Fruit fly (Drosophila melanogaster) whole organism, embryonic: Measurements from ENCODE around the gene CG13984.

Experiments
- Antp ChIP-seq: fragments of 200-800 bp; sonication (Bioruptor generic); optimal IDR thresholded peaks from 3 replicates; lab custom pipeline; 2016; ENCODE audit warnings: missing biosample characterization, missing genetic modification characterization
- CG10209 ChIP-seq: fragments of 200-800 bp; sonication (Bioruptor generic); optimal IDR thresholded peaks from 3 replicates; lab custom pipeline; 2017; ENCODE audit warnings: missing biosample characterization, mild to moderate bottlenecking, missing genetic modification characterization, missing genetic modification reagents
- CG10267 ChIP-seq: fragments of 200-800 bp; sonication (Bioruptor generic); optimal IDR thresholded peaks from 2 replicates; lab custom pipeline; 2018; ENCODE audit warnings: missing biosample characterization, mild to moderate bottlenecking, missing genetic modification characterization, moderate library complexity
- CG10979 ChIP-seq: fragments of 200-800 bp; sonication (Bioruptor generic); optimal IDR thresholded peaks from 2 replicates; lab custom pipeline; 2018; ENCODE audit warnings: missing biosample characterization, mild to moderate bottlenecking, missing genetic modification characterization, moderate library complexity
- CG12391 ChIP-seq: fragments of 200-800 bp; sonication (Bioruptor generic); optimal IDR thresholded peaks from 3 replicates; lab custom pipeline; 2018; ENCODE audit warnings: missing biosample characterization, mild to moderate bottlenecking, missing genetic modification characterization, moderate library complexity
- CG1529 ChIP-seq: fragments of 200-800 bp; sonication (Bioruptor generic); optimal IDR thresholded peaks from 3 replicates; lab custom pipeline; 2018; ENCODE audit warnings: missing biosample characterization, missing genetic modification characterization
- CG1647 ChIP-seq: fragments of 200-800 bp; sonication (Bioruptor generic); optimal IDR thresholded peaks from 3 replicates; lab custom pipeline; 2016; ENCODE audit warnings: missing biosample characterization, missing genetic modification characterization
- CG18262 ChIP-seq: fragments of 200-800 bp; optimal IDR thresholded peaks from 3 replicates; lab custom pipeline; 2019; ENCODE audit warnings: missing biosample characterization, mild to moderate bottlenecking, missing genetic modification characterization, moderate library complexity
- CG18764 ChIP-seq: fragments of 200-800 bp; sonication (Bioruptor generic); optimal IDR thresholded peaks from 3 replicates; lab custom pipeline; 2016; ENCODE audit warnings: missing biosample characterization, missing genetic modification characterization
- CG30431 ChIP-seq: fragments of 200-800 bp; sonication (Bioruptor generic); optimal IDR thresholded peaks from 2 replicates; lab custom pipeline; 2017; ENCODE audit warnings: missing biosample characterization, missing genetic modification characterization
- CG31441 ChIP-seq: fragments of 200-800 bp; sonication (Bioruptor generic); IDR thresholded peaks from 2 replicates; pipeline ENCODE4 v1.3.6; 2022; ENCODE audit warnings: missing biosample characterization, missing genetic modification characterization
- CG32532 ChIP-seq: fragments of 200-800 bp; sonication (Bioruptor generic); IDR thresholded peaks from 2 replicates; pipeline ENCODE4 v1.3.6; 2022; ENCODE audit warnings: missing biosample characterization, missing genetic modification characterization
- CG3726 ChIP-seq: fragments of 200-800 bp; sonication (Bioruptor generic); IDR thresholded peaks from 3 replicates; pipeline ENCODE4, ENCODE4 v1.3.6; 2022; ENCODE audit warnings: missing biosample characterization, missing genetic modification characterization
- CG3995 ChIP-seq: fragments of 200-800 bp; sonication (Bioruptor generic); optimal IDR thresholded peaks from 3 replicates; lab custom pipeline; 2016; ENCODE audit warnings: missing biosample characterization, missing genetic modification characterization
- CG4360 ChIP-seq: fragments of 200-800 bp; sonication (Bioruptor generic); IDR thresholded peaks from 2 replicates; pipeline ENCODE4 v1.3.6; 2022; ENCODE audit warnings: missing biosample characterization, missing genetic modification characterization
- CG6254 ChIP-seq: fragments of 200-800 bp; sonication (Bioruptor generic); optimal IDR thresholded peaks from 3 replicates; lab custom pipeline; 2017; ENCODE audit warnings: mild to moderate bottlenecking, missing biosample characterization, missing genetic modification reagents, missing genetic modification characterization
- CG6813 ChIP-seq: fragments of 200-800 bp; sonication (Bioruptor generic); optimal IDR thresholded peaks from 2 replicates; lab custom pipeline; 2017; ENCODE audit warnings: missing biosample characterization, missing genetic modification characterization, mild to moderate bottlenecking, moderate library complexity, missing genetic modification reagents
- CG8290 ChIP-seq, 3 experiments: fragments of 200-800 bp; sonication (Bioruptor generic); optimal IDR thresholded peaks; 2 replicates each; lab custom pipeline; 2016 to 2019; ENCODE audit warnings: missing biosample characterization in 3 of 3, missing genetic modification characterization in 3 of 3, mild to moderate bottlenecking in 2 of 3, moderate library complexity in 1 of 3
- CG9437 ChIP-seq: fragments of 200-800 bp; sonication (Bioruptor generic); optimal IDR thresholded peaks from 2 replicates; lab custom pipeline; 2018; ENCODE audit warnings: missing biosample characterization, mild to moderate bottlenecking, missing genetic modification characterization
- Chrac-16 ChIP-seq: fragments of 200-800 bp; sonication (Bioruptor generic); optimal IDR thresholded peaks from 3 replicates; lab custom pipeline; 2016; ENCODE audit warnings: missing biosample characterization, missing genetic modification characterization
- Dll ChIP-seq: fragments of 200-800 bp; sonication (Bioruptor generic); IDR thresholded peaks from 4 replicates; pipeline ENCODE4 v1.3.6; 2022; ENCODE audit warnings: missing biosample characterization, missing genetic modification characterization; ENCODE audit not compliant: partially characterized antibody
- Ets65A ChIP-seq: fragments of 200-800 bp; sonication (Bioruptor generic); peaks from one replicate; lab custom pipeline; 2016; ENCODE audit warnings: missing biosample characterization, missing genetic modification characterization
- Fer2 ChIP-seq: fragments of 200-800 bp; sonication (Bioruptor generic); optimal IDR thresholded peaks from 2 replicates; lab custom pipeline; 2018; ENCODE audit warnings: missing biosample characterization, mild to moderate bottlenecking, missing genetic modification characterization, moderate library complexity
- Nf-YB ChIP-seq: fragments of 200-800 bp; sonication (Bioruptor generic); optimal IDR thresholded peaks from 3 replicates; lab custom pipeline; 2019; ENCODE audit warnings: missing biosample characterization, mild to moderate bottlenecking, missing genetic modification characterization, moderate library complexity
- PHDP ChIP-seq: fragments of 200-800 bp; sonication (Bioruptor generic); optimal IDR thresholded peaks from 3 replicates; lab custom pipeline; 2018; ENCODE audit warnings: missing biosample characterization, mild to moderate bottlenecking, missing genetic modification characterization, moderate library complexity
- bcd ChIP-seq: fragments of 200-800 bp; sonication (Bioruptor generic); optimal IDR thresholded peaks from 2 replicates; lab custom pipeline; 2017; ENCODE audit warnings: missing biosample characterization, mild to moderate bottlenecking, missing genetic modification characterization
- caup ChIP-seq: fragments of 200-800 bp; sonication (Bioruptor generic); optimal IDR thresholded peaks from 3 replicates; lab custom pipeline; 2017; ENCODE audit warnings: missing biosample characterization, mild to moderate bottlenecking, missing genetic modification characterization, moderate library complexity; ENCODE audit not compliant: severe bottlenecking
- crc ChIP-seq: fragments of 200-800 bp; sonication (Bioruptor generic); optimal IDR thresholded peaks from 2 replicates; lab custom pipeline; 2016; ENCODE audit warnings: missing biosample characterization, missing genetic modification characterization
- dysf ChIP-seq: fragments of 200-800 bp; sonication (Bioruptor generic); IDR thresholded peaks from 3 replicates; pipeline ENCODE4 v1.3.6; 2022; ENCODE audit warnings: missing biosample characterization, missing genetic modification characterization
- fd102C ChIP-seq: fragments of 200-800 bp; sonication (Bioruptor generic); optimal IDR thresholded peaks from 2 replicates; lab custom pipeline; 2018; ENCODE audit warnings: missing biosample characterization, mild to moderate bottlenecking, missing genetic modification characterization, moderate library complexity
- fd96Cb ChIP-seq: fragments of 200-800 bp; sonication (Bioruptor generic); optimal IDR thresholded peaks from 2 replicates; lab custom pipeline; 2018; ENCODE audit warnings: missing biosample characterization, mild to moderate bottlenecking, missing genetic modification characterization, moderate library complexity
- gsb-n ChIP-seq: fragments of 200-800 bp; sonication (Bioruptor generic); optimal IDR thresholded peaks from 3 replicates; lab custom pipeline; 2018; ENCODE audit warnings: missing biosample characterization, mild to moderate bottlenecking, missing genetic modification characterization
- hkb ChIP-seq, 2 experiments: fragments of 200-800 bp in 1 of 2; fragments of >200 bp in 1 of 2; sonication (Bioruptor generic) in 1 of 2; IDR thresholded peaks in 1 of 2; optimal IDR thresholded peaks in 1 of 2; 2 replicates each; pipeline versions ENCODE4 v1.3.6 to Lab custom; 2017 to 2022; ENCODE audit warnings: missing biosample characterization in 1 of 2, missing genetic modification characterization in 1 of 2
- inv ChIP-seq: fragments of 200-800 bp; sonication (Bioruptor generic); IDR thresholded peaks from 2 replicates; pipeline ENCODE4 v1.3.6; 2022; ENCODE audit warnings: missing biosample characterization, missing genetic modification characterization; ENCODE audit not compliant: partially characterized antibody
- ken ChIP-seq: fragments of 200-800 bp; sonication (Bioruptor generic); IDR thresholded peaks from 3 replicates; pipeline ENCODE4 v1.3.6; 2022; ENCODE audit warnings: missing biosample characterization, missing genetic modification characterization
- knrl ChIP-seq: fragments of 200-800 bp; sonication (Bioruptor generic); IDR thresholded peaks from 3 replicates; pipeline ENCODE4 v1.3.6; 2022; ENCODE audit warnings: missing biosample characterization, missing genetic modification characterization; ENCODE audit not compliant: partially characterized antibody
- nerfin-2 ChIP-seq: fragments of 200-800 bp; sonication (Bioruptor generic); IDR thresholded peaks from 2 replicates; pipeline ENCODE4 v1.3.6; 2022; ENCODE audit warnings: missing biosample characterization, missing genetic modification characterization; ENCODE audit not compliant: partially characterized antibody
- pan ChIP-seq, 4 experiments: fragments of >200 bp in 3 of 4; fragments of 200-800 bp in 1 of 4; sonication (Bioruptor generic) in 1 of 4; optimal IDR thresholded peaks in 3 of 4; IDR thresholded peaks in 1 of 4; 2 replicates each; pipeline versions ENCODE4 v1.3.6 to Lab custom; 2017 to 2022; ENCODE audit warnings: missing biosample characterization in 2 of 4, missing genetic modification characterization in 2 of 4, mixed read lengths in 1 of 4
- pfk ChIP-seq: fragments of 200-800 bp; sonication (Bioruptor generic); optimal IDR thresholded peaks from 2 replicates; lab custom pipeline; 2018; ENCODE audit warnings: missing biosample characterization, mild to moderate bottlenecking, missing genetic modification characterization, moderate library complexity
- sens-2 ChIP-seq: fragments of 200-800 bp; sonication (Bioruptor generic); IDR thresholded peaks from 2 replicates; pipeline ENCODE4 v1.3.6; 2022; ENCODE audit warnings: missing biosample characterization, missing genetic modification characterization
- seq ChIP-seq: fragments of 200-800 bp; sonication (Bioruptor generic); IDR thresholded peaks from 2 replicates; pipeline ENCODE4 v1.3.6; 2022; ENCODE audit warnings: missing biosample characterization, missing genetic modification characterization
- sob ChIP-seq: fragments of 200-800 bp; sonication (Bioruptor generic); IDR thresholded peaks from 2 replicates; pipeline ENCODE4 v1.3.6; 2022; ENCODE audit warnings: missing biosample characterization, missing genetic modification characterization
- tgo ChIP-seq: fragments of 200-800 bp; sonication (Bioruptor generic); IDR thresholded peaks from 3 replicates; pipeline ENCODE4 v1.3.6; 2022; ENCODE audit warnings: missing biosample characterization, missing genetic modification characterization

CG13984 gene

dm6 chr2L:6354656-6355055 lies 46.0 kb downstream of the CG13984 start, which contains the start of gene ppk14:
TSS of gene ppk14 (plus strand) at chr2L:6354956.
- TF ChIP-seq CG12391 (no peak), nerfin-2 (GFP tag; lab: Robert Waterston, UW) (no peak), Dll (no peak)

dm6 chr2L:6356134-6356533 lies 47.5 kb downstream of the CG13984 start:
- TF ChIP-seq tgo (GFP tag; lab: Robert Waterston, UW), result no peak
- TF ChIP-seq seq (GFP tag; lab: Robert Waterston, UW), result no peak
- peak; percentile 92 for TF ChIP-seq Ets65A (GFP tag; lab: Kevin White, UChicago)
- TF ChIP-seq crc (GFP tag; lab: Kevin White, UChicago), result no peak
- no peak for TF ChIP-seq caup (GFP tag; lab: Kevin White, UChicago)
- no peak for TF ChIP-seq knrl (GFP tag; lab: Robert Waterston, UW)
- TF ChIP-seq, all 482 proteins: peak for 1

dm6 chr2L:6356686-6357362 lies 48.2 kb downstream of the CG13984 start:
- TF ChIP-seq CG3995 (peak; percentile 73), sob (GFP tag; lab: Robert Waterston, UW) (peak; percentile 61), CG10267 (tag; lab: Kevin White, UChicago) (peak; percentile 58), inv (no peak), CG10209 (GFP tag; lab: Kevin White, UChicago) (peak; percentile 4), CG1529 (GFP tag; lab: Kevin White, UChicago) (peak; percentile 30), pan (optimal IDR thresholded peaks at IDR 0.05; lab: Kevin White, UChicago) (no peak), pan (GFP tag; optimal IDR thresholded peaks at IDR 0.05 in 1 of 2, IDR thresholded peaks at IDR 0.05 in 1 of 2) (peak in 1 of 2 experiments; percentile 59), fd96Cb (peak; percentile 37), pfk (GFP tag; lab: Kevin White, UChicago) (peak; percentile 12), Antp (GFP tag; lab: Kevin White, UChicago) (peak; percentile 26), CG32532 (peak; percentile 61; the same call in 1 of the 2 replicates), bcd (GFP tag; lab: Kevin White, UChicago) (peak; percentile 39), CG31441 (GFP tag; lab: Robert Waterston, UW) (peak; percentile 65), CG1647 (no peak), ken (GFP tag; lab: Robert Waterston, UW) (0 out of 3 replicates have a peak, but pooled peaks have one; percentile 8), CG6813 (GFP tag; lab: Kevin White, UChicago) (peak; percentile 36), dysf (GFP tag; lab: Robert Waterston, UW) (0 out of 3 replicates have a peak, but pooled peaks have one; percentile 4), hkb (optimal IDR thresholded peaks at IDR 0.05; lab: Kevin White, UChicago) (no peak), hkb (GFP tag; IDR thresholded peaks at IDR 0.05; lab: Robert Waterston, UW) (peak; percentile 38; the same call in 1 of the 2 replicates), CG3726 (GFP tag; lab: Robert Waterston, UW) (no peak), CG30431 (peak; percentile 19), CG4360 (GFP tag; lab: Robert Waterston, UW) (no peak), Fer2 (tag; lab: Kevin White, UChicago) (no peak), Chrac-16 (no peak), CG18262 (tag; lab: Kevin White, UChicago) (peak; percentile 58), gsb-n (tag; lab: Kevin White, UChicago) (peak; percentile 28), fd102C (peak; percentile 45), PHDP (tag; lab: Kevin White, UChicago) (peak; percentile 25), Nf-YB (peak; percentile 34), sens-2 (GFP tag; lab: Robert Waterston, UW) (0 out of 2 replicates have a peak, but pooled peaks have one; percentile 8), CG9437 (GFP tag; lab: Kevin White, UChicago) (no peak), CG18764 (GFP tag; lab: Kevin White, UChicago) (peak; percentile 56), CG8290 (GFP tag; optimal IDR thresholded peaks at IDR 0.05; lab: Kevin White, UChicago) (peak; percentile 9), CG8290 (tag; optimal IDR thresholded peaks at IDR 0.05; lab: Kevin White, UChicago) (peak in 1 of 2 experiments; percentile 58), CG10979 (tag; lab: Kevin White, UChicago) (peak; percentile 87), CG6254 (GFP tag; lab: Kevin White, UChicago) (peak; percentile 33)
